Fruit fly (Drosophila melanogaster) whole organism, embryonic: ENCODE data around the gene scpr-B.

Source experiments
- Adf1 ChIP-seq: fragments of 200-800 bp; sonication (Bioruptor generic); IDR thresholded peaks from 2 replicates; pipeline ENCODE4 v1.3.6; 2022; ENCODE audit warnings: missing biosample characterization, missing genetic modification characterization
- Awh ChIP-seq: fragments of 200-800 bp; sonication (Bioruptor generic); IDR thresholded peaks from 2 replicates; pipeline ENCODE4, ENCODE4 v1.3.6; 2022; ENCODE audit warnings: missing biosample characterization, missing genetic modification characterization
- B-H2 ChIP-seq: fragments of 200-800 bp; sonication (Bioruptor generic); optimal IDR thresholded peaks from 2 replicates; lab custom pipeline; 2018; ENCODE audit warnings: missing biosample characterization, mild to moderate bottlenecking, missing genetic modification characterization
- Bteb2 ChIP-seq: fragments of 200-800 bp; sonication (Bioruptor generic); optimal IDR thresholded peaks from 2 replicates; lab custom pipeline; 2016; ENCODE audit warnings: missing biosample characterization, missing genetic modification characterization
- CG11695 ChIP-seq: fragments of 200-800 bp; sonication (Bioruptor generic); IDR thresholded peaks from 3 replicates; pipeline ENCODE4 v1.3.6; 2022; ENCODE audit warnings: missing biosample characterization, missing genetic modification characterization
- CG11723 ChIP-seq: fragments of 200-800 bp; sonication (Bioruptor generic); optimal IDR thresholded peaks from 2 replicates; lab custom pipeline; 2017; ENCODE audit warnings: missing biosample characterization, mild to moderate bottlenecking, missing genetic modification characterization
- CG12104 ChIP-seq: fragments of 200-800 bp; sonication (Bioruptor generic); optimal IDR thresholded peaks from 3 replicates; lab custom pipeline; 2016; ENCODE audit warnings: missing biosample characterization, missing genetic modification characterization
- CG13287 ChIP-seq: fragments of 200-800 bp; sonication (Bioruptor generic); IDR thresholded peaks from 2 replicates; pipeline ENCODE4 v1.3.6; 2022; ENCODE audit warnings: missing biosample characterization, missing genetic modification characterization; ENCODE audit not compliant: partially characterized antibody
- CG14667 ChIP-seq: fragments of 200-800 bp; sonication (Bioruptor generic); IDR thresholded peaks from 2 replicates; pipeline ENCODE4 v1.3.6; 2022; ENCODE audit warnings: missing biosample characterization, missing genetic modification characterization
- CG1529 ChIP-seq: fragments of 200-800 bp; sonication (Bioruptor generic); optimal IDR thresholded peaks from 3 replicates; lab custom pipeline; 2018; ENCODE audit warnings: missing biosample characterization, missing genetic modification characterization
- CG1603 ChIP-seq: fragments of 200-800 bp; sonication (Bioruptor generic); optimal IDR thresholded peaks from 2 replicates; lab custom pipeline; 2019; ENCODE audit warnings: missing biosample characterization, mild to moderate bottlenecking, missing genetic modification characterization, moderate library complexity
- CG17361 ChIP-seq: fragments of 200-800 bp; sonication (Bioruptor generic); IDR thresholded peaks from 3 replicates; pipeline ENCODE4 v1.3.6; 2022; ENCODE audit warnings: missing biosample characterization, missing genetic modification characterization
- CG17802 ChIP-seq: fragments of 200-800 bp; sonication (Bioruptor generic); optimal IDR thresholded peaks from 2 replicates; lab custom pipeline; 2018; ENCODE audit warnings: missing biosample characterization, mild to moderate bottlenecking, missing genetic modification characterization, moderate library complexity
- CG18011 ChIP-seq: fragments of 200-800 bp; sonication (Bioruptor generic); optimal IDR thresholded peaks from 2 replicates; lab custom pipeline; 2017; ENCODE audit warnings: missing biosample characterization, missing genetic modification characterization, mild to moderate bottlenecking, moderate library complexity, missing genotype
- CG3838 ChIP-seq: fragments of 200-800 bp; sonication (Bioruptor generic); optimal IDR thresholded peaks from 3 replicates; lab custom pipeline; 2016; ENCODE audit warnings: missing biosample characterization, missing genetic modification characterization
- CG5953 ChIP-seq: fragments of 200-800 bp; sonication (Bioruptor generic); IDR thresholded peaks from 2 replicates; pipeline ENCODE4 v1.3.6; 2022; ENCODE audit warnings: missing biosample characterization, missing genetic modification characterization
- CG7271 ChIP-seq: fragments of 200-800 bp; sonication (Bioruptor generic); optimal IDR thresholded peaks from 2 replicates; lab custom pipeline; 2018; ENCODE audit warnings: missing biosample characterization, mild to moderate bottlenecking, missing genetic modification characterization, moderate library complexity
- CG7786 ChIP-seq: fragments of 200-800 bp; sonication (Bioruptor generic); optimal IDR thresholded peaks from 2 replicates; lab custom pipeline; 2016; ENCODE audit warnings: missing biosample characterization, missing genetic modification characterization
- CHES-1-like ChIP-seq: fragments of 200-800 bp; sonication (Bioruptor generic); optimal IDR thresholded peaks from 2 replicates; lab custom pipeline; 2016; ENCODE audit warnings: missing biosample characterization, missing genetic modification characterization
- CTCF ChIP-seq: fragments of 200-800 bp; sonication (Bioruptor generic); optimal IDR thresholded peaks from 2 replicates; lab custom pipeline; 2017; ENCODE audit warnings: missing biosample characterization, mild to moderate bottlenecking, missing genetic modification characterization, moderate library complexity
- CrebB ChIP-seq: fragments of 200-800 bp; sonication (Bioruptor generic); optimal IDR thresholded peaks from 3 replicates; lab custom pipeline; 2018; ENCODE audit warnings: missing biosample characterization, mild to moderate bottlenecking, missing genetic modification characterization
- Doc3 ChIP-seq: fragments of 200-800 bp; sonication (Bioruptor generic); IDR thresholded peaks from 3 replicates; pipeline ENCODE4 v1.3.6; 2022; ENCODE audit warnings: missing biosample characterization, missing genetic modification characterization; ENCODE audit not compliant: partially characterized antibody
- Dp ChIP-seq: fragments of 200-800 bp; sonication (Bioruptor generic); optimal IDR thresholded peaks from 2 replicates; lab custom pipeline; 2018; ENCODE audit warnings: missing biosample characterization, mild to moderate bottlenecking, missing genetic modification characterization, moderate library complexity
- ERR ChIP-seq: fragments of 200-800 bp; sonication (Bioruptor generic); optimal IDR thresholded peaks from 2 replicates; lab custom pipeline; 2016; ENCODE audit warnings: missing biosample characterization, missing genetic modification characterization
- Gsc ChIP-seq: fragments of 200-800 bp; sonication (Bioruptor generic); IDR thresholded peaks from 2 replicates; pipeline ENCODE4 v1.3.6; 2022; ENCODE audit warnings: missing biosample characterization, missing genetic modification characterization
- H15 ChIP-seq: fragments of 200-800 bp; sonication (Bioruptor generic); IDR thresholded peaks from 3 replicates; pipeline ENCODE4 v1.3.6; 2022; ENCODE audit warnings: missing biosample characterization, missing genetic modification characterization
- H2.0 ChIP-seq: fragments of 200-800 bp; sonication (Bioruptor generic); IDR thresholded peaks from 2 replicates; pipeline ENCODE4 v1.3.6; 2022; ENCODE audit warnings: missing biosample characterization, missing genetic modification characterization
- HLH3B ChIP-seq: fragments of 200-800 bp; sonication (Bioruptor generic); IDR thresholded peaks from 2 replicates; pipeline ENCODE4 v1.3.6; 2022; ENCODE audit warnings: missing biosample characterization, missing genetic modification characterization
- Lim3 ChIP-seq: fragments of 200-800 bp; sonication (Bioruptor generic); IDR thresholded peaks from 2 replicates; pipeline ENCODE4 v1.3.6; 2022; ENCODE audit warnings: missing biosample characterization, missing genetic modification characterization
- Mrtf ChIP-seq: fragments of 200-800 bp; sonication (Bioruptor generic); IDR thresholded peaks from 3 replicates; pipeline ENCODE4 v1.3.6; 2022; ENCODE audit warnings: missing biosample characterization, missing genetic modification characterization
- Neu2 ChIP-seq: fragments of 200-800 bp; sonication (Bioruptor generic); optimal IDR thresholded peaks from 3 replicates; lab custom pipeline; 2016; ENCODE audit warnings: missing biosample characterization, missing genetic modification characterization, borderline replicate concordance
- Pdp1 ChIP-seq, 2 experiments: fragments of 200-800 bp; sonication (Bioruptor generic); optimal IDR thresholded peaks; 3 replicates each; lab custom pipeline; 2016; ENCODE audit warnings: missing biosample characterization in 2 of 2, missing genetic modification characterization in 2 of 2, mild to moderate bottlenecking in 1 of 2, moderate library complexity in 1 of 2
- Ssrp ChIP-seq: fragments of 200-800 bp; sonication (Bioruptor generic); optimal IDR thresholded peaks from 2 replicates; lab custom pipeline; 2018; ENCODE audit warnings: missing biosample characterization, mild to moderate bottlenecking, missing genetic modification characterization, moderate library complexity
- al ChIP-seq: fragments of 200-800 bp; sonication (Bioruptor generic); IDR thresholded peaks from 2 replicates; pipeline ENCODE4 v1.3.6; 2022; ENCODE audit warnings: missing biosample characterization, missing genetic modification characterization
- chm ChIP-seq: fragments of 200-800 bp; sonication (Bioruptor generic); IDR thresholded peaks from 2 replicates; pipeline ENCODE4 v1.3.6; 2022; ENCODE audit warnings: missing biosample characterization, missing genetic modification characterization
- crp ChIP-seq, 2 experiments: fragments of 200-800 bp; sonication (Bioruptor generic); optimal IDR thresholded peaks; 2 replicates in 1 of 2; 3 replicates in 1 of 2; lab custom pipeline; 2017; ENCODE audit warnings: missing biosample characterization in 2 of 2, missing genetic modification characterization in 2 of 2, mild to moderate bottlenecking in 1 of 2, moderate library complexity in 1 of 2
- gce ChIP-seq: fragments of 200-800 bp; sonication (Bioruptor generic); IDR thresholded peaks from 3 replicates; pipeline ENCODE4 v1.3.6; 2022; ENCODE audit warnings: missing biosample characterization, missing genetic modification characterization
- gro ChIP-seq: fragments of 200-800 bp; sonication (Bioruptor generic); optimal IDR thresholded peaks from 2 replicates; lab custom pipeline; 2016; ENCODE audit warnings: missing biosample characterization, missing genetic modification characterization
- knrl ChIP-seq: fragments of 200-800 bp; sonication (Bioruptor generic); IDR thresholded peaks from 3 replicates; pipeline ENCODE4 v1.3.6; 2022; ENCODE audit warnings: missing biosample characterization, missing genetic modification characterization; ENCODE audit not compliant: partially characterized antibody
- lmd ChIP-seq: fragments of 200-800 bp; sonication (Bioruptor generic); IDR thresholded peaks from 2 replicates; pipeline ENCODE4 v1.3.6; 2022; ENCODE audit warnings: missing biosample characterization, missing genetic modification characterization
- mam ChIP-seq: fragments of 200-800 bp; sonication (Bioruptor generic); optimal IDR thresholded peaks from 3 replicates; lab custom pipeline; 2016; ENCODE audit warnings: missing biosample characterization, missing genetic modification characterization
- mirr ChIP-seq: fragments of 200-800 bp; sonication (Bioruptor generic); optimal IDR thresholded peaks from 3 replicates; lab custom pipeline; 2018; ENCODE audit warnings: missing biosample characterization, mild to moderate bottlenecking, missing genetic modification characterization
- peb ChIP-seq: fragments of 200-800 bp; sonication (Bioruptor generic); IDR thresholded peaks from 2 replicates; pipeline ENCODE4 v1.3.6; 2022; ENCODE audit warnings: missing biosample characterization, missing genetic modification characterization
- sc ChIP-seq, 3 experiments: fragments of >200 bp in 2 of 3; fragments of 200-800 bp in 1 of 3; sonication (Bioruptor generic) in 1 of 3; optimal IDR thresholded peaks; 2 replicates in 2 of 3; 3 replicates in 1 of 3; lab custom pipeline; 2017; ENCODE audit warnings: mild to moderate bottlenecking in 1 of 3, missing biosample characterization in 1 of 3, missing genetic modification characterization in 1 of 3, missing genetic modification reagents in 1 of 3
- schlank ChIP-seq: fragments of 200-800 bp; sonication (Bioruptor generic); optimal IDR thresholded peaks from 2 replicates; lab custom pipeline; 2018; ENCODE audit warnings: missing biosample characterization, mild to moderate bottlenecking, missing genetic modification characterization
- sisA ChIP-seq: fragments of 200-800 bp; sonication (Bioruptor generic); IDR thresholded peaks from 2 replicates; pipeline ENCODE4 v1.3.6; 2022; ENCODE audit warnings: missing biosample characterization, missing genetic modification characterization
- tap ChIP-seq: fragments of 200-800 bp; optimal IDR thresholded peaks from 3 replicates; lab custom pipeline; 2019; ENCODE audit warnings: missing biosample characterization, mild to moderate bottlenecking, missing genetic modification characterization, moderate library complexity
- vnd ChIP-seq: fragments of 200-800 bp; sonication (Bioruptor generic); IDR thresholded peaks from 3 replicates; pipeline ENCODE4 v1.3.6; 2022; ENCODE audit warnings: missing biosample characterization, missing genetic modification characterization; ENCODE audit not compliant: partially characterized antibody
- z ChIP-seq: fragments of 200-800 bp; sonication (Bioruptor generic); IDR thresholded peaks from 3 replicates; pipeline ENCODE4 v1.3.6; 2022; ENCODE audit warnings: missing biosample characterization, missing genetic modification characterization

The scpr-B gene

dm6 chr3R:11211291-11212061, 29.3 kb downstream of the scpr-B start (continued):
- peak; percentile 68 for TF ChIP-seq mirr (GFP tag; lab: Kevin White, UChicago)
- peak; percentile 36 for TF ChIP-seq CG3838
- TF ChIP-seq Mrtf (GFP tag; lab: Robert Waterston, UW) = peak; percentile 64
- TF ChIP-seq CG11723 = no peak
- TF ChIP-seq mam = peak; percentile 87
- peak; percentile 56 for TF ChIP-seq CHES-1-like (GFP tag; lab: Kevin White, UChicago)
- peak; percentile 74 for TF ChIP-seq HLH3B (GFP tag; lab: Robert Waterston, UW)
- TF ChIP-seq CG11695 (GFP tag; lab: Robert Waterston, UW) = peak; percentile 63; the same call in 2 of the 3 replicates
- peak; percentile 5 for TF ChIP-seq CG18011
- TF ChIP-seq gce = no peak
- TF ChIP-seq H15 (GFP tag; lab: Robert Waterston, UW) = peak; percentile 65; the same call in 2 of the 3 replicates
- peak; percentile 74 to 81 for TF ChIP-seq Pdp1 (GFP tag; optimal IDR thresholded peaks at IDR 0.05; lab: Kevin White, UChicago)
- TF ChIP-seq CG12104 = no peak
- 0 out of 2 replicates have a peak, but pooled peaks have one; percentile 7 for TF ChIP-seq Lim3
- TF ChIP-seq Dp (GFP tag; lab: Kevin White, UChicago) = no peak
- peak; percentile 81 for TF ChIP-seq sisA (GFP tag; lab: Robert Waterston, UW)
- peak; percentile 63 for TF ChIP-seq CG1603 (tag; lab: Kevin White, UChicago)
- no peak for TF ChIP-seq Gsc (GFP tag; lab: Robert Waterston, UW)
- TF ChIP-seq B-H2 (GFP tag; lab: Kevin White, UChicago) = peak; percentile 56
- peak; percentile 64 for TF ChIP-seq H2.0 (GFP tag; lab: Robert Waterston, UW)
- no peak for TF ChIP-seq sc (optimal IDR thresholded peaks at IDR 0.05; lab: Kevin White, UChicago)
- peak; percentile 12 for TF ChIP-seq sc (GFP tag; optimal IDR thresholded peaks at IDR 0.05; lab: Kevin White, UChicago)
- TF ChIP-seq CG14667 = peak; percentile 70
- TF ChIP-seq CG17802 (tag; lab: Kevin White, UChicago) = peak; percentile 38
- peak; percentile 62 for TF ChIP-seq Ssrp
- peak; percentile 33; the same call in 1 of the 2 replicates for TF ChIP-seq Adf1 (GFP tag; lab: Robert Waterston, UW)
- TF ChIP-seq z (GFP tag; lab: Robert Waterston, UW) = no peak
- peak; percentile 70 for TF ChIP-seq gro (GFP tag; lab: Kevin White, UChicago)
- TF ChIP-seq CG7271 (tag; lab: Kevin White, UChicago) = no peak
- TF ChIP-seq chm = peak; percentile 44; the same call in 1 of the 2 replicates
- peak; percentile 55 for TF ChIP-seq CG5953
- TF ChIP-seq Doc3 (GFP tag; lab: Robert Waterston, UW) = no peak; the same call in 2 of the 3 replicates
- TF ChIP-seq CG7786 = peak; percentile 70
- TF ChIP-seq Bteb2 (GFP tag; lab: Kevin White, UChicago) = peak; percentile 67
- peak; percentile 66 for TF ChIP-seq CG17361 (GFP tag; lab: Robert Waterston, UW)
- TF ChIP-seq CrebB (tag; lab: Kevin White, UChicago) = no peak
- peak; percentile 45 for TF ChIP-seq tap
- TF ChIP-seq vnd (GFP tag; lab: Robert Waterston, UW) = no peak
- TF ChIP-seq CG13287 (GFP tag; lab: Robert Waterston, UW) = no peak; the same call in 1 of the 2 replicates
- TF ChIP-seq Awh = 0 out of 2 replicates have a peak, but pooled peaks have one; percentile 11
- no peak for TF ChIP-seq Neu2 (GFP tag; lab: Kevin White, UChicago)
- TF ChIP-seq ERR (GFP tag; lab: Kevin White, UChicago) = peak; percentile 30
- TF ChIP-seq lmd (GFP tag; lab: Robert Waterston, UW) = peak; percentile 81
- TF ChIP-seq schlank = peak; percentile 25
- TF ChIP-seq knrl (GFP tag; lab: Robert Waterston, UW) = 0 out of 3 replicates have a peak, but pooled peaks have one; percentile 13
- peak; percentile 11 for TF ChIP-seq CG1529 (GFP tag; lab: Kevin White, UChicago)
- TF ChIP-seq crp (GFP tag; optimal IDR thresholded peaks at IDR 0.05; lab: Kevin White, UChicago) = no peak
- TF ChIP-seq peb (GFP tag; lab: Robert Waterston, UW) = peak; percentile 45; the same call in 1 of the 2 replicates
- peak; percentile 76 for TF ChIP-seq al (GFP tag; lab: Robert Waterston, UW)
- TF ChIP-seq CTCF = peak; percentile 86
